Worm (Caenorhabditis elegans) whole organism, mixed stage, embryonic: ENCODE measurements around the gene D1014.5.

Source experiments
- blmp-1 ChIP-seq: fragments of 150-350 bp; optimal IDR thresholded peaks from 2 replicates; lab custom pipeline; 2014; ENCODE audit warnings: missing biosample characterization, missing genetic modification characterization
- ceh-39 ChIP-seq: fragments of 150-350 bp; optimal IDR thresholded peaks from 2 replicates; lab custom pipeline; 2014; ENCODE audit warnings: missing biosample characterization, missing genetic modification characterization
- ces-1 ChIP-seq: fragments of 150-350 bp; optimal IDR thresholded peaks from 2 replicates; lab custom pipeline; 2014; ENCODE audit warnings: missing biosample characterization, missing genetic modification reagents, missing genetic modification characterization
- elt-3 ChIP-seq: fragments of 150-350 bp; optimal IDR thresholded peaks from 2 replicates; lab custom pipeline; 2014; ENCODE audit warnings: missing biosample characterization, missing genetic modification characterization
- hlh-1 ChIP-seq: fragments of 150-350 bp; optimal IDR thresholded peaks from 2 replicates; lab custom pipeline; 2014; ENCODE audit warnings: missing biosample characterization, missing genetic modification reagents, missing genetic modification characterization
- lin-13 ChIP-seq: fragments of 150-350 bp; optimal IDR thresholded peaks from 2 replicates; lab custom pipeline; 2014; ENCODE audit warnings: missing biosample characterization, missing genetic modification characterization
- mep-1 ChIP-seq: fragments of 150-350 bp; optimal IDR thresholded peaks from 2 replicates; lab custom pipeline; 2017; ENCODE audit warnings: missing biosample characterization, missing genetic modification reagents, missing genetic modification characterization, inconsistent platforms
- nhr-12 ChIP-seq: fragments of 150-350 bp; optimal IDR thresholded peaks from 2 replicates; lab custom pipeline; 2014; ENCODE audit warnings: missing biosample characterization, missing genetic modification characterization
- nhr-237 ChIP-seq: fragments of 150-350 bp; optimal IDR thresholded peaks from 2 replicates; lab custom pipeline; 2014; ENCODE audit warnings: missing biosample characterization, missing genetic modification characterization
- nhr-28 ChIP-seq: fragments of 150-350 bp; optimal IDR thresholded peaks from 2 replicates; lab custom pipeline; 2014; ENCODE audit warnings: missing biosample characterization, missing genetic modification characterization
- pha-4 ChIP-seq: fragments of 150-350 bp; optimal IDR thresholded peaks from 2 replicates; lab custom pipeline; 2018; ENCODE audit warnings: missing biosample characterization, missing genetic modification reagents, missing genetic modification characterization
- ztf-11 ChIP-seq: fragments of 150-350 bp; optimal IDR thresholded peaks from 2 replicates; lab custom pipeline; 2014; ENCODE audit warnings: missing biosample characterization, missing genetic modification characterization

ce11 chrV:8098239-8098638, 25.2 kb upstream of the D1014.5 start, which contains the start of gene str-145:
- TF ChIP-seq nhr-28 (tag; lab: Kevin White, UChicago) (no peak), blmp-1 (no peak), nhr-237 (no peak), elt-3 (tag; lab: Kevin White, UChicago) (no peak), nhr-12 (tag; lab: Kevin White, UChicago) (no peak), mep-1 (no peak), ztf-11 (no peak), ceh-39 (tag; lab: Kevin White, UChicago) (no peak), ces-1 (GFP tag; lab: Kevin White, UChicago) (no peak), lin-13 (tag; lab: Kevin White, UChicago) (no peak), hlh-1 (tag; lab: Kevin White, UChicago) (no peak), pha-4 (no peak)
